Fruit fly (Drosophila melanogaster) whole organism, embryonic: ENCODE data around the gene CG7264.

Experiments used
- ATbp ChIP-seq: fragments of 200-800 bp; sonication (Bioruptor generic); optimal IDR thresholded peaks from 2 replicates; lab custom pipeline; 2017; ENCODE audit warnings: missing biosample characterization, mild to moderate bottlenecking, missing genetic modification characterization, missing genetic modification reagents
- Antp ChIP-seq: fragments of 200-800 bp; sonication (Bioruptor generic); optimal IDR thresholded peaks from 3 replicates; lab custom pipeline; 2016; ENCODE audit warnings: missing biosample characterization, missing genetic modification characterization
- Atf6 ChIP-seq: fragments of 200-800 bp; sonication (Bioruptor generic); IDR thresholded peaks from 2 replicates; pipeline ENCODE4 v1.3.6; 2022; ENCODE audit warnings: missing biosample characterization, missing genetic modification characterization
- CG12155 ChIP-seq: fragments of 200-800 bp; sonication (Bioruptor generic); optimal IDR thresholded peaks from 3 replicates; lab custom pipeline; 2016; ENCODE audit warnings: missing biosample characterization, missing genetic modification characterization
- CG12659 ChIP-seq: fragments of 200-800 bp; sonication (Bioruptor generic); optimal IDR thresholded peaks from 3 replicates; lab custom pipeline; 2017; ENCODE audit warnings: mild to moderate bottlenecking, missing biosample characterization, missing genetic modification reagents, missing genetic modification characterization
- CG13287 ChIP-seq: fragments of 200-800 bp; sonication (Bioruptor generic); IDR thresholded peaks from 2 replicates; pipeline ENCODE4 v1.3.6; 2022; ENCODE audit warnings: missing biosample characterization, missing genetic modification characterization; ENCODE audit not compliant: partially characterized antibody
- CG13296 ChIP-seq: fragments of 200-800 bp; sonication (Bioruptor generic); optimal IDR thresholded peaks from 3 replicates; lab custom pipeline; 2018; ENCODE audit warnings: missing biosample characterization, mild to moderate bottlenecking, missing genetic modification characterization
- CG15011 ChIP-seq: fragments of 200-800 bp; sonication (Bioruptor generic); optimal IDR thresholded peaks from 3 replicates; lab custom pipeline; 2018; ENCODE audit warnings: missing biosample characterization, mild to moderate bottlenecking, missing genetic modification characterization
- CG15479 ChIP-seq: fragments of 200-800 bp; sonication (Bioruptor generic); optimal IDR thresholded peaks from 3 replicates; lab custom pipeline; 2019; ENCODE audit warnings: missing biosample characterization, mild to moderate bottlenecking, missing genetic modification characterization, moderate library complexity
- CG17186 ChIP-seq: fragments of 200-800 bp; sonication (Bioruptor generic); optimal IDR thresholded peaks from 3 replicates; lab custom pipeline; 2017; ENCODE audit warnings: missing biosample characterization, missing genetic modification reagents, missing genetic modification characterization
- CG17361 ChIP-seq: fragments of 200-800 bp; sonication (Bioruptor generic); IDR thresholded peaks from 3 replicates; pipeline ENCODE4 v1.3.6; 2022; ENCODE audit warnings: missing biosample characterization, missing genetic modification characterization
- CG17912 ChIP-seq: fragments of 200-800 bp; sonication (Bioruptor generic); optimal IDR thresholded peaks from 2 replicates; lab custom pipeline; 2018; ENCODE audit warnings: missing biosample characterization, mild to moderate bottlenecking, missing genetic modification characterization
- CG31441 ChIP-seq: fragments of 200-800 bp; sonication (Bioruptor generic); IDR thresholded peaks from 2 replicates; pipeline ENCODE4 v1.3.6; 2022; ENCODE audit warnings: missing biosample characterization, missing genetic modification characterization
- CG33557 ChIP-seq: fragments of 200-800 bp; sonication (Bioruptor generic); optimal IDR thresholded peaks from 2 replicates; lab custom pipeline; 2019; ENCODE audit warnings: missing biosample characterization, mild to moderate bottlenecking, missing genetic modification characterization, moderate library complexity
- CG34376 ChIP-seq: fragments of 200-800 bp; sonication (Bioruptor generic); optimal IDR thresholded peaks from 2 replicates; lab custom pipeline; 2018; ENCODE audit warnings: missing biosample characterization, mild to moderate bottlenecking, missing genetic modification characterization
- CG34422 ChIP-seq: fragments of 200-800 bp; sonication (Bioruptor generic); IDR thresholded peaks from 3 replicates; pipeline ENCODE4 v1.3.6; 2022; ENCODE audit warnings: missing biosample characterization, missing genetic modification characterization
- CG4282 ChIP-seq: fragments of 200-800 bp; sonication (Bioruptor generic); optimal IDR thresholded peaks from 2 replicates; lab custom pipeline; 2016; ENCODE audit warnings: missing biosample characterization, missing genetic modification characterization
- CG5245 ChIP-seq: fragments of 200-800 bp; sonication (Bioruptor generic); optimal IDR thresholded peaks from 3 replicates; lab custom pipeline; 2016; ENCODE audit warnings: missing biosample characterization, missing genetic modification characterization
- CG6272 ChIP-seq: fragments of 200-800 bp; sonication (Bioruptor generic); IDR thresholded peaks from 2 replicates; pipeline ENCODE4 v1.3.6; 2022; ENCODE audit warnings: missing biosample characterization, missing genetic modification characterization
- CG7372 ChIP-seq: fragments of 200-800 bp; sonication (Bioruptor generic); IDR thresholded peaks from 2 replicates; pipeline ENCODE4 v1.3.6; 2022; ENCODE audit warnings: missing biosample characterization, missing genetic modification characterization
- CG8281 ChIP-seq: fragments of 200-800 bp; sonication (Bioruptor generic); optimal IDR thresholded peaks from 2 replicates; lab custom pipeline; 2018; ENCODE audit warnings: missing biosample characterization, mild to moderate bottlenecking, missing genetic modification characterization, moderate library complexity
- CG9876 ChIP-seq: fragments of 200-800 bp; sonication (Bioruptor generic); optimal IDR thresholded peaks from 2 replicates; lab custom pipeline; 2016; ENCODE audit warnings: missing biosample characterization, missing genetic modification characterization
- GATAe ChIP-seq: fragments of 200-800 bp; sonication (Bioruptor generic); conservative IDR thresholded peaks from 2 replicates; pipeline ENCODE4 v1.3.6; 2022; ENCODE audit warnings: missing biosample characterization, missing genetic modification characterization
- HHEX ChIP-seq: fragments of 200-800 bp; sonication (Bioruptor generic); optimal IDR thresholded peaks from 3 replicates; lab custom pipeline; 2017; ENCODE audit warnings: missing biosample characterization, mild to moderate bottlenecking, missing genetic modification characterization, missing genetic modification reagents
- Hr3 ChIP-seq: fragments of 200-800 bp; sonication (Bioruptor generic); optimal IDR thresholded peaks from 3 replicates; lab custom pipeline; 2016; ENCODE audit warnings: missing biosample characterization, missing genetic modification characterization
- Med ChIP-seq: fragments of 200-800 bp; sonication (Bioruptor generic); peaks from one replicate; lab custom pipeline; 2016; ENCODE audit warnings: missing biosample characterization, missing genetic modification characterization, mild to moderate bottlenecking, inconsistent platforms, moderate library complexity
- Mrtf ChIP-seq: fragments of 200-800 bp; sonication (Bioruptor generic); IDR thresholded peaks from 3 replicates; pipeline ENCODE4 v1.3.6; 2022; ENCODE audit warnings: missing biosample characterization, missing genetic modification characterization
- Nf-YA ChIP-seq: fragments of 200-800 bp; sonication (Bioruptor generic); IDR thresholded peaks from 2 replicates; pipeline ENCODE4 v1.3.6; 2022; ENCODE audit warnings: missing biosample characterization, missing genetic modification characterization
- Side ChIP-seq: fragments of 200-800 bp; sonication (Bioruptor generic); optimal IDR thresholded peaks from 2 replicates; lab custom pipeline; 2016; ENCODE audit warnings: missing biosample characterization, missing genetic modification characterization
- Trl ChIP-seq, 3 experiments: fragments of >200 bp in 2 of 3; fragments of 200-800 bp in 1 of 3; sonication (Bioruptor generic) in 1 of 3; optimal IDR thresholded peaks; 2 replicates in 1 of 3; 3 replicates in 2 of 3; lab custom pipeline; 2016 to 2017; ENCODE audit warnings: missing biosample characterization in 1 of 3, missing genetic modification characterization in 1 of 3
- ase ChIP-seq: fragments of 200-800 bp; sonication (Bioruptor generic); IDR thresholded peaks from 3 replicates; pipeline ENCODE4 v1.3.6; 2022; ENCODE audit warnings: missing biosample characterization, missing genetic modification characterization
- ato ChIP-seq: fragments of 200-800 bp; sonication (Bioruptor generic); IDR thresholded peaks from 2 replicates; pipeline ENCODE4 v1.3.6; 2022; ENCODE audit warnings: missing biosample characterization, missing genetic modification characterization; ENCODE audit not compliant: partially characterized antibody
- az2 ChIP-seq: fragments of 200-800 bp; sonication (Bioruptor generic); optimal IDR thresholded peaks from 3 replicates; lab custom pipeline; 2016; ENCODE audit warnings: missing biosample characterization, missing genetic modification characterization
- btn ChIP-seq: fragments of 200-800 bp; sonication (Bioruptor generic); optimal IDR thresholded peaks from 2 replicates; lab custom pipeline; 2016; ENCODE audit warnings: missing biosample characterization, missing genetic modification characterization
- cg ChIP-seq: fragments of 200-800 bp; sonication (Bioruptor generic); optimal IDR thresholded peaks from 3 replicates; lab custom pipeline; 2019; ENCODE audit warnings: missing biosample characterization, mild to moderate bottlenecking, missing genetic modification characterization, moderate library complexity
- chinmo ChIP-seq: fragments of 200-800 bp; sonication (Bioruptor generic); IDR thresholded peaks from 4 replicates; pipeline ENCODE4 v1.3.6; 2022; ENCODE audit warnings: missing biosample characterization, missing genetic modification characterization; ENCODE audit not compliant: partially characterized antibody
- crp ChIP-seq, 2 experiments: fragments of 200-800 bp; sonication (Bioruptor generic); optimal IDR thresholded peaks; 2 replicates in 1 of 2; 3 replicates in 1 of 2; lab custom pipeline; 2017; ENCODE audit warnings: missing biosample characterization in 2 of 2, missing genetic modification characterization in 2 of 2, mild to moderate bottlenecking in 1 of 2, moderate library complexity in 1 of 2
- dysf ChIP-seq: fragments of 200-800 bp; sonication (Bioruptor generic); IDR thresholded peaks from 3 replicates; pipeline ENCODE4 v1.3.6; 2022; ENCODE audit warnings: missing biosample characterization, missing genetic modification characterization
- fd102C ChIP-seq: fragments of 200-800 bp; sonication (Bioruptor generic); optimal IDR thresholded peaks from 2 replicates; lab custom pipeline; 2018; ENCODE audit warnings: missing biosample characterization, mild to moderate bottlenecking, missing genetic modification characterization, moderate library complexity
- fu2 ChIP-seq: fragments of 200-800 bp; sonication (Bioruptor generic); optimal IDR thresholded peaks from 2 replicates; lab custom pipeline; 2016; ENCODE audit warnings: missing biosample characterization, missing genetic modification characterization
- hth ChIP-seq: fragments of >200 bp; optimal IDR thresholded peaks from 2 replicates; lab custom pipeline; 2017; ENCODE audit warnings: inconsistent platforms
- jumu ChIP-seq: fragments of 200-800 bp; sonication (Bioruptor generic); optimal IDR thresholded peaks from 3 replicates; lab custom pipeline; 2016; ENCODE audit warnings: missing biosample characterization, missing genetic modification characterization
- lbe ChIP-seq: fragments of 200-800 bp; sonication (Bioruptor generic); optimal IDR thresholded peaks from 2 replicates; lab custom pipeline; 2016; ENCODE audit warnings: missing biosample characterization, mild to moderate bottlenecking, missing genetic modification characterization
- prd ChIP-seq, 3 experiments: fragments of >200 bp in 2 of 3; fragments of 200-800 bp in 1 of 3; sonication (Bioruptor generic) in 1 of 3; optimal IDR thresholded peaks in 2 of 3; IDR thresholded peaks in 1 of 3; 2 replicates in 2 of 3; 3 replicates in 1 of 3; pipeline versions ENCODE4 v1.3.6 to Lab custom; 2017 to 2022; ENCODE audit warnings: missing biosample characterization in 1 of 3, missing genetic modification characterization in 1 of 3
- psq ChIP-seq: fragments of 200-800 bp; sonication (Bioruptor generic); optimal IDR thresholded peaks from 2 replicates; lab custom pipeline; 2017; ENCODE audit warnings: missing biosample characterization, missing genetic modification characterization
- sens ChIP-seq: fragments of 200-800 bp; sonication (Bioruptor generic); peaks from one replicate; lab custom pipeline; 2016; ENCODE audit warnings: missing biosample characterization, missing genetic modification characterization
- sqz ChIP-seq: fragments of 200-800 bp; sonication (Bioruptor generic); optimal IDR thresholded peaks from 3 replicates; lab custom pipeline; 2018; ENCODE audit warnings: missing biosample characterization, mild to moderate bottlenecking, missing genetic modification characterization
- sug ChIP-seq: fragments of 200-800 bp; optimal IDR thresholded peaks from 2 replicates; lab custom pipeline; 2019; ENCODE audit warnings: missing biosample characterization, mild to moderate bottlenecking, missing genetic modification characterization, moderate library complexity
- tin ChIP-seq: fragments of 200-800 bp; sonication (Bioruptor generic); optimal IDR thresholded peaks from 3 replicates; lab custom pipeline; 2016; ENCODE audit warnings: missing biosample characterization, missing genetic modification characterization
- vvl ChIP-seq: fragments of 200-800 bp; sonication (Bioruptor generic); IDR thresholded peaks from 2 replicates; pipeline ENCODE4 v1.3.6; 2022; ENCODE audit warnings: missing biosample characterization, missing genetic modification characterization

CG7264 gene

DNA sequence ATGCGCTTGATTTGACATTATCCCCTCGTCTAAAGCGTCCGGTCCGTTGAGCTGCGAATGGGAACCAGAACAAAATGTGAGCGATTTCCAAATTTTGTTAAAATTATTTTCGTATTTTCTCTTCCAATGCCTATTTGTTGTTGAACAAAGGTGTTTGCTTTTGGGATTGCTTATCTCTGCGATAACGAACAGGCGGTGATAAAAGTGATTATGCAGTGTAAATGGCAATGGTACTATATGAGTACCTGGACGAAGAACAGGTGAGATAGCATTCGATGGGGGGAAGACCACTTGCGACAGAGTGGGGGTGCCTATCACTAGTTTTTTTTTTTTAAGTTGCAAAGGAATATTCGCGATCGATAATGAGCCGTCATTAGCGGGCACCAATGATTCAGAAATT is 40.6 kb upstream of the CG7264 start (continued):
- no peak for TF ChIP-seq CG15011 (GFP tag; lab: Kevin White, UChicago)
- TF ChIP-seq Atf6, result peak; percentile 40; the same call in 1 of the 2 replicates
- TF ChIP-seq CG33557 (GFP tag; lab: Kevin White, UChicago), result no peak
- TF ChIP-seq ATbp (GFP tag; lab: Kevin White, UChicago), result peak; percentile 33
- TF ChIP-seq Hr3, result no peak
- no peak for TF ChIP-seq CG7372 (GFP tag; lab: Robert Waterston, UW)
- no peak for TF ChIP-seq Side
- TF ChIP-seq CG8281 (tag; lab: Kevin White, UChicago), result no peak
- peak; percentile 22 for TF ChIP-seq CG17912 (GFP tag; lab: Kevin White, UChicago)
- TF ChIP-seq CG13296 (GFP tag; lab: Kevin White, UChicago), result peak; percentile 23
- no peak for TF ChIP-seq tin (GFP tag; lab: Kevin White, UChicago)
- TF ChIP-seq GATAe (GFP tag; lab: Robert Waterston, UW), result peak; percentile 48; the same call in 1 of the 2 replicates
- TF ChIP-seq CG12155, result no peak
- TF ChIP-seq btn (GFP tag; lab: Kevin White, UChicago), result no peak
- TF ChIP-seq CG17361 (GFP tag; lab: Robert Waterston, UW), result no peak
- TF ChIP-seq Mrtf, result no peak
- TF ChIP-seq CG17186 (GFP tag; lab: Kevin White, UChicago), result no peak
- TF ChIP-seq CG12659 (GFP tag; lab: Kevin White, UChicago), result no peak
- TF ChIP-seq Antp, result no peak
- no peak for TF ChIP-seq hth (lab: Kevin White, UChicago)
- TF ChIP-seq dysf (GFP tag; lab: Robert Waterston, UW), result no peak
- no peak for TF ChIP-seq CG4282 (GFP tag; lab: Kevin White, UChicago)
- TF ChIP-seq ato (GFP tag; lab: Robert Waterston, UW), result no peak
- 0 out of 2 replicates have a peak, but pooled peaks have one; percentile 7 for TF ChIP-seq Nf-YA (GFP tag; lab: Robert Waterston, UW)
- TF ChIP-seq ase (GFP tag; lab: Robert Waterston, UW), result no peak
- TF ChIP-seq CG9876, result no peak
- TF ChIP-seq prd (optimal IDR thresholded peaks at IDR 0.05; lab: Kevin White, UChicago), result no peak
- TF ChIP-seq prd (GFP tag; IDR thresholded peaks at IDR 0.05; lab: Robert Waterston, UW), result no peak
- no peak for TF ChIP-seq az2
- no peak for TF ChIP-seq fu2
- TF ChIP-seq sqz, result no peak

DNA sequence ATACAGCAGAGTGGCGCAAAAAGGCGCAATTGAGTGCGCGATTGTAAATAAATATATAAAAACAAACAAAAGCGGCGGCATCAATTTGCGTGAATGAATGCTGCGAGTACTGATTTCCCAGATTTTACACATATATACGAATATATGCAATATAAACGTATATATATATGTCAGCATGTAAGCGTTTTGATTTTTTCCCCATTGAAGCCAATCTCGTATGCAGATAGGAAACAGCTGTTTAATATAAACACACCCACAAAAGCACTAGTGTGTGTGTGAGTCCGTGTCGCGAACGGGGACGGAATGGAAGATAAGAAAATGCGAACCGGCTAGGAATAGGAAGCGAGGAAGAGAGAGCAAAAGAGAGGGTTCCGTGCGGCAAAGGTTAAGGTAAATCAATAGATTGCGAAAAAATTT is 39.9 kb upstream of the CG7264 start:
- TF ChIP-seq CG31441 (GFP tag; lab: Robert Waterston, UW), result no peak
- peak; percentile 2 for TF ChIP-seq lbe (GFP tag; lab: Kevin White, UChicago)
- TF ChIP-seq psq (GFP tag; lab: Kevin White, UChicago), result peak; percentile 77
- TF ChIP-seq Med (GFP tag; lab: Kevin White, UChicago), result peak; percentile 73
- peak; percentile 23 for TF ChIP-seq CG34376 (GFP tag; lab: Kevin White, UChicago)
- no peak for TF ChIP-seq CG6272 (GFP tag; lab: Robert Waterston, UW)
- no peak for TF ChIP-seq CG5245 (GFP tag; lab: Kevin White, UChicago)
- peak; percentile 40; the same call in 1 of the 3 replicates for TF ChIP-seq CG34422
- 0 out of 2 replicates have a peak, but pooled peaks have one; percentile 13 for TF ChIP-seq vvl
- peak; percentile 70 for TF ChIP-seq CG15479
- TF ChIP-seq fd102C (GFP tag; lab: Kevin White, UChicago), result no peak
- peak; percentile 81; the same call in 2 of the 4 replicates for TF ChIP-seq chinmo
- TF ChIP-seq crp (GFP tag; optimal IDR thresholded peaks at IDR 0.05; lab: Kevin White, UChicago), result peak in 1 of 2 experiments; percentile 76
- no peak for TF ChIP-seq HHEX (GFP tag; lab: Kevin White, UChicago)
- peak; percentile 25 for TF ChIP-seq sug (tag; lab: Kevin White, UChicago)
- TF ChIP-seq Trl (optimal IDR thresholded peaks at IDR 0.05; lab: Kevin White, UChicago), result peak in 1 of 2 experiments; percentile 49
- TF ChIP-seq Trl (GFP tag; optimal IDR thresholded peaks at IDR 0.05; lab: Kevin White, UChicago), result no peak
- peak; percentile 35 for TF ChIP-seq CG13287 (GFP tag; lab: Robert Waterston, UW)
- no peak for TF ChIP-seq jumu (GFP tag; lab: Kevin White, UChicago)
- peak; percentile 70 for TF ChIP-seq cg
- TF ChIP-seq sens (GFP tag; lab: Kevin White, UChicago), result peak; percentile 34
